Worm (Caenorhabditis elegans): Measurements from ENCODE around the gene Y39A1A.24.

Gene Y39A1A.24

DNA sequence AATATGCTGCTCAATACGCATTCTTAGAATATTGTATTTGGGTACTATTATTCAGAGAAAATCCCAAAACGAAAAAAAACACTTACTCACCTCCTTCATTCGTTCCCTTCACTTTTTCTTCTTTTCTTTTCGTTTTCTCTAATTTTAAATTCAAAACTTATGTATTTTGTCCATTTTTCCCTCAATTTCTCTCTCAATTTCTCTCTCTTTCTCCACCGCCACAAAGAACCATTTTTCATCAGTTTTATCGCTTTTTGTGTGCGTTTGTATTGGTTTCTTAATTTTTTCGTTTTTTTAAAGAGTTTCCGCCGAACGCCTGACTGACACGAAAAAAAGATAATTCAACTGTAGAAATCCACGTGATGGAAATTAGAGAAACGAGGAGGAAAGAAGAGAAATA lies 42.3 kb downstream of the Y39A1A.24 start, which contains the start of gene cnt-2:
Gene cnt-2, plus strand, starts transcription at position 301 of the 400 bp plus-strand sequence.
- TF ChIP-seq ceh-19 (GFP tag; optimal IDR thresholded peaks at IDR 0.05): no peak
- TF ChIP-seq pha-2 (tag; optimal IDR thresholded peaks at IDR 0.05): no peak
- TF ChIP-seq nhr-232 (tag; optimal IDR thresholded peaks at IDR 0.05): no peak
- TF ChIP-seq C38D4.7 (GFP tag; optimal IDR thresholded peaks at IDR 0.05): no peak
- no peak for TF ChIP-seq unc-42 (tag; optimal IDR thresholded peaks at IDR 0.05)
- no peak for TF ChIP-seq ceh-34 (tag; optimal IDR thresholded peaks at IDR 0.05)
- TF ChIP-seq K02D7.2 (tag; optimal IDR thresholded peaks at IDR 0.05): no peak
- TF ChIP-seq che-1 (tag; optimal IDR thresholded peaks at IDR 0.05): no peak
- no peak for TF ChIP-seq hlh-15 (tag; optimal IDR thresholded peaks at IDR 0.05)
- no peak for TF ChIP-seq ceh-45 (GFP tag; IDR thresholded peaks at IDR 0.05)
- no peak for TF ChIP-seq ceh-2 (tag; optimal IDR thresholded peaks at IDR 0.05)
- no peak for TF ChIP-seq ets-4 (tag; optimal IDR thresholded peaks at IDR 0.05)
- TF ChIP-seq unc-3 (GFP tag; conservative IDR thresholded peaks at IDR 0.05): no peak
- TF ChIP-seq unc-3 (tag; optimal IDR thresholded peaks at IDR 0.05): no peak
- TF ChIP-seq dmd-4 (tag; optimal IDR thresholded peaks at IDR 0.05; ENCODE audit: borderline replicate concordance): no peak
- no peak for TF ChIP-seq fkh-6 (tag; optimal IDR thresholded peaks at IDR 0.05)
- no peak for TF ChIP-seq ceh-48 (tag; optimal IDR thresholded peaks at IDR 0.05)

DNA sequence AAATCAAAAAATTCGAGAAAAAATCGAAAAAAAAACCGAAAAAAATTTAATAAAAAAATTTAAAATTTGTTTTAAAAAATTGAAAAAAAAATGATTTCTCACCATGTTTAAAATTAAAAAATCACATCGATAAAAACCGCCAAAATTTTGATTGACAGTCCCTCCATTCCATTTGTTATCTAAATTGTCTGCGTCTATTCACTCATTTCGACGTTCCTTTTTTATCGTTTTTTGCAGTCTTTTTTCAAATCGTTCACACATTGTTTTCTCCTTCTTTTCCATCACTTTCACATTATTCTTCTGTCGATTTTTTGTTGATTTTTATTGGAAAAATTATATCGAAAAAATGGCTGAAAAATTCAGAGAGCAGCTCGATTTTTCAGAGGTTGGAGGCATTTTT lies 43.6 kb downstream of the Y39A1A.24 start:
- TF ChIP-seq lin-11 (tag; optimal IDR thresholded peaks at IDR 0.05) (no peak), madf-2 (tag; optimal IDR thresholded peaks at IDR 0.05) (no peak), C08G9.2 (tag; optimal IDR thresholded peaks at IDR 0.05) (no peak), sox-4 (tag; optimal IDR thresholded peaks at IDR 0.05) (no peak), ttx-3 (tag; optimal IDR thresholded peaks at IDR 0.05) (no peak), K02D7.2 (tag; optimal IDR thresholded peaks at IDR 0.05) (no peak), pqm-1 (tag; optimal IDR thresholded peaks at IDR 0.05) (no peak), ama-1 (optimal IDR thresholded peaks at IDR 0.05) (no peak), zip-5 (tag; optimal IDR thresholded peaks at IDR 0.05) (no peak), ceh-34 (tag; optimal IDR thresholded peaks at IDR 0.05) (no peak), pros-1 (tag; optimal IDR thresholded peaks at IDR 0.05) (no peak), gmeb-2 (tag; optimal IDR thresholded peaks at IDR 0.05) (no peak), lim-6 (tag; optimal IDR thresholded peaks at IDR 0.05) (no peak), nhr-11 (tag; optimal IDR thresholded peaks at IDR 0.05) (no peak), pag-3 (tag; optimal IDR thresholded peaks at IDR 0.05; ENCODE audit: borderline replicate concordance) (no peak), ztf-16 (tag; optimal IDR thresholded peaks at IDR 0.05) (no peak), rnt-1 (tag; optimal IDR thresholded peaks at IDR 0.05) (no peak), ceh-9 (tag; optimal IDR thresholded peaks at IDR 0.05) (no peak), hlh-30 (tag; optimal IDR thresholded peaks at IDR 0.05; ENCODE audit: insufficient read depth) (no peak), sox-2 (GFP tag; IDR thresholded peaks at IDR 0.05) (no peak)

DNA sequence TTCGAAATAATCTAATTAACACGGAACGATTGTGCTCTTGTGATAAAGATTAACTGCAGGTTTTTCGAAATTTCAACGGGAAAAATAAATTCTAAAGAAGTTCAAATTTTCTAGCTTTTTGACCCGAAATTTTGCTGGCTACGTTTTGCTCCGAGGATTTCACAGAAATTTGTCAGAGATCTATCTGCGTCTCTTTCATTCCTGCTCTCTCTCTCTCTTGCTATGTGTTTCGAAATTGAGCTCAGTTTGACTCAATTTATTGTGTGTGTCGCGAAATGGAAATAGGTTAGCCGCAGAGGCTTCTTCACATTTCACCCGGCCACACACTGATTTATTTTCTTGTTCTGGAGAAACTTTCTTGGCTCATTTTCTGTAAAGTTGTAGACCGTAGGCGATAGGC lies 45.2 kb downstream of the Y39A1A.24 start:
- TF ChIP-seq unc-86 (tag; optimal IDR thresholded peaks at IDR 0.05) (no peak), unc-42 (tag; optimal IDR thresholded peaks at IDR 0.05) (peak; percentile 45)

DNA sequence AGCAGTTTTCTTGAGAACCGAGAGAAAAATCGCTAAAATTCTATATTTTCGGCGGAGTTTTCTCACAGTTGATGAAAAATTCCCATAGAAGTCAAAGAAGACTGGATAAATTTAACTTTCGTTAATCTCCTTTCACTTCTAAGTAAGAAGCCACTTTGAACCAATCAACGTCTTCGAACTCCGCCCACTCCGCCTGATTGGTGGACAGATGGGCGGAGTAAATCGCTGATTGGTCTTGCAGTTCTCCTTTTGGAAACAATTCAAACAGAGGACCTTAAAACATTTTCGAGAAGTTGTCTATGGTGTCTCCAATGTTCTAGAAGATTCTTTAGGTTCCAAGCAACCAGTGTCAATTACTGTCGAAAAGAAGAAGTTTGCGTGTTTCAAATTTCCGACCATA lies 46.0 kb downstream of the Y39A1A.24 start:
- TF ChIP-seq nfya-1 (tag; optimal IDR thresholded peaks at IDR 0.05) (peak; percentile 98), unc-3 (GFP tag; conservative IDR thresholded peaks at IDR 0.05) (no peak), unc-3 (tag; optimal IDR thresholded peaks at IDR 0.05) (no peak), ref-2 (tag; optimal IDR thresholded peaks at IDR 0.05) (peak; percentile 5), pqm-1 (tag; optimal IDR thresholded peaks at IDR 0.05) (no peak), hlh-30 (tag; optimal IDR thresholded peaks at IDR 0.05; ENCODE audit: insufficient read depth) (no peak), npax-4 (tag; optimal IDR thresholded peaks at IDR 0.05) (no peak)

Measured in whole organism, late embryonic.